Worm (Caenorhabditis elegans): Measurements from ENCODE around the gene F38E9.6.

Gene F38E9.6

ce11 chrX:16402787-16403186 is 29.5 kb upstream of the F38E9.6 start:
- no peak for TF ChIP-seq dve-1 (tag; optimal IDR thresholded peaks at IDR 0.05)
- TF ChIP-seq lim-6 (tag; optimal IDR thresholded peaks at IDR 0.05), result no peak
- no peak for TF ChIP-seq hlh-15 (tag; optimal IDR thresholded peaks at IDR 0.05)
- no peak for TF ChIP-seq gmeb-2 (tag; optimal IDR thresholded peaks at IDR 0.05)
- TF ChIP-seq dmd-4 (tag; optimal IDR thresholded peaks at IDR 0.05; ENCODE audit: borderline replicate concordance), result no peak
- no peak for TF ChIP-seq hlh-30 (tag; optimal IDR thresholded peaks at IDR 0.05; ENCODE audit: insufficient read depth)
- no peak for TF ChIP-seq tbx-7 (tag; optimal IDR thresholded peaks at IDR 0.05)
- no peak for TF ChIP-seq syd-9 (tag; optimal IDR thresholded peaks at IDR 0.05)

- TF ChIP-seq unc-86 (tag; optimal IDR thresholded peaks at IDR 0.05) (no peak), lin-11 (tag; optimal IDR thresholded peaks at IDR 0.05) (no peak), Y22D7AL.16 (tag; optimal IDR thresholded peaks at IDR 0.05) (no peak), sox-2 (GFP tag; IDR thresholded peaks at IDR 0.05) (no peak), hlh-15 (tag; optimal IDR thresholded peaks at IDR 0.05) (no peak)
Measured at ce11 chrX:16403424-16403823, 28.8 kb upstream of the F38E9.6 start.

- no peak for TF ChIP-seq ahr-1 (tag; optimal IDR thresholded peaks at IDR 0.05)
- no peak for TF ChIP-seq nhr-232 (tag; optimal IDR thresholded peaks at IDR 0.05)
- no peak for TF ChIP-seq fkh-10 (GFP tag; optimal IDR thresholded peaks at IDR 0.05)
- TF ChIP-seq ceh-31 (tag; optimal IDR thresholded peaks at IDR 0.05), result no peak
- no peak for TF ChIP-seq ceh-34 (tag; optimal IDR thresholded peaks at IDR 0.05)
- no peak for TF ChIP-seq ceh-45 (GFP tag; IDR thresholded peaks at IDR 0.05)
- no peak for TF ChIP-seq pha-4 (tag; optimal IDR thresholded peaks at IDR 0.05)
- TF ChIP-seq ceh-48 (tag; optimal IDR thresholded peaks at IDR 0.05), result no peak
- no peak for TF ChIP-seq Y22D7AL.16 (tag; optimal IDR thresholded peaks at IDR 0.05)
- TF ChIP-seq hlh-13 (GFP tag; optimal IDR thresholded peaks at IDR 0.05), result no peak
- TF ChIP-seq fkh-6 (tag; optimal IDR thresholded peaks at IDR 0.05), result no peak
- no peak for TF ChIP-seq pag-3 (tag; optimal IDR thresholded peaks at IDR 0.05; ENCODE audit: borderline replicate concordance)
- no peak for TF ChIP-seq T23F11.4 (GFP tag; optimal IDR thresholded peaks at IDR 0.05)
- TF ChIP-seq ceh-22 (tag; optimal IDR thresholded peaks at IDR 0.05), result no peak
- no peak for TF ChIP-seq gmeb-2 (tag; optimal IDR thresholded peaks at IDR 0.05)
Measured at ce11 chrX:16404815-16405214, 27.4 kb upstream of the F38E9.6 start.

- TF ChIP-seq mec-3 (tag; optimal IDR thresholded peaks at IDR 0.05; ENCODE audit: borderline replicate concordance) (no peak), ama-1 (optimal IDR thresholded peaks at IDR 0.05) (no peak), unc-55 (GFP tag; optimal IDR thresholded peaks at IDR 0.05) (no peak), sox-4 (tag; optimal IDR thresholded peaks at IDR 0.05) (no peak), lim-6 (tag; optimal IDR thresholded peaks at IDR 0.05) (no peak), hlh-30 (tag; optimal IDR thresholded peaks at IDR 0.05; ENCODE audit: insufficient read depth) (no peak), hlh-8 (tag; optimal IDR thresholded peaks at IDR 0.05) (no peak), rnt-1 (tag; optimal IDR thresholded peaks at IDR 0.05) (no peak), tbx-7 (tag; optimal IDR thresholded peaks at IDR 0.05) (no peak), ref-2 (tag; optimal IDR thresholded peaks at IDR 0.05) (no peak), ztf-16 (tag; optimal IDR thresholded peaks at IDR 0.05) (no peak), unc-42 (tag; optimal IDR thresholded peaks at IDR 0.05) (no peak)
Measured at ce11 chrX:16406632-16407031, 25.6 kb upstream of the F38E9.6 start.

- TF ChIP-seq unc-86 (tag; optimal IDR thresholded peaks at IDR 0.05), result no peak
- no peak for TF ChIP-seq pag-3 (tag; optimal IDR thresholded peaks at IDR 0.05; ENCODE audit: borderline replicate concordance)
- TF ChIP-seq ceh-19 (GFP tag; optimal IDR thresholded peaks at IDR 0.05), result no peak
- TF ChIP-seq Y22D7AL.16 (tag; optimal IDR thresholded peaks at IDR 0.05), result no peak
- no peak for TF ChIP-seq fkh-6 (tag; optimal IDR thresholded peaks at IDR 0.05)
- TF ChIP-seq ceh-9 (tag; optimal IDR thresholded peaks at IDR 0.05), result no peak
- TF ChIP-seq hlh-8 (tag; optimal IDR thresholded peaks at IDR 0.05), result no peak
- no peak for TF ChIP-seq ttx-3 (tag; optimal IDR thresholded peaks at IDR 0.05)
- no peak for TF ChIP-seq rnt-1 (tag; optimal IDR thresholded peaks at IDR 0.05)
- TF ChIP-seq nhr-232 (tag; optimal IDR thresholded peaks at IDR 0.05), result no peak
- no peak for TF ChIP-seq pros-1 (tag; optimal IDR thresholded peaks at IDR 0.05)
- TF ChIP-seq zip-5 (tag; optimal IDR thresholded peaks at IDR 0.05), result no peak
- TF ChIP-seq lim-6 (tag; optimal IDR thresholded peaks at IDR 0.05), result no peak
- TF ChIP-seq ceh-18 (tag; optimal IDR thresholded peaks at IDR 0.05), result no peak
- no peak for TF ChIP-seq mec-3 (tag; optimal IDR thresholded peaks at IDR 0.05; ENCODE audit: borderline replicate concordance)
- no peak for TF ChIP-seq odd-2 (tag; optimal IDR thresholded peaks at IDR 0.05)
- no peak for TF ChIP-seq che-1 (tag; optimal IDR thresholded peaks at IDR 0.05)
- no peak for TF ChIP-seq fax-1 (tag; optimal IDR thresholded peaks at IDR 0.05)
Measured at ce11 chrX:16409220-16409619, 23.0 kb upstream of the F38E9.6 start.
